Worm (Caenorhabditis elegans) whole organism, L1 larva: ENCODE measurements around the gene lig-1.

Experiments used
- C04F5.9 ChIP-seq: sonication (generic microtip); optimal IDR thresholded peaks from 2 replicates; lab custom pipeline; 2016; ENCODE audit warnings: missing genetic modification characterization, missing compliant biosample characterization
- C16A3.4 ChIP-seq: fragments of 150-350 bp; optimal IDR thresholded peaks from 2 replicates; lab custom pipeline; 2014; ENCODE audit warnings: missing biosample characterization, missing genetic modification characterization
- C34B4.2 ChIP-seq: sonication (generic microtip); optimal IDR thresholded peaks from 2 replicates; lab custom pipeline; 2017; ENCODE audit warnings: mild to moderate bottlenecking, missing genetic modification characterization, missing compliant biosample characterization
- F16B12.6 ChIP-seq: fragments of 150-350 bp; optimal IDR thresholded peaks from 2 replicates; lab custom pipeline; 2014; ENCODE audit warnings: missing biosample characterization, missing genetic modification characterization
- Y116A8C.19 ChIP-seq: sonication (generic microtip); optimal IDR thresholded peaks from 2 replicates; lab custom pipeline; 2016; ENCODE audit warnings: missing compliant biosample characterization, missing genetic modification characterization, borderline replicate concordance
- aha-1 ChIP-seq: fragments of 150-350 bp; optimal IDR thresholded peaks from 2 replicates; lab custom pipeline; 2014; ENCODE audit warnings: missing biosample characterization, missing genetic modification characterization
- alr-1 ChIP-seq: fragments of 200-800 bp; sonication (Bioruptor generic); optimal IDR thresholded peaks from 2 replicates; lab custom pipeline; 2018; ENCODE audit warnings: borderline replicate concordance, mild to moderate bottlenecking, missing genetic modification characterization, missing compliant biosample characterization
- aly-2 ChIP-seq: fragments of 150-350 bp; optimal IDR thresholded peaks from 2 replicates; lab custom pipeline; 2014; ENCODE audit warnings: missing biosample characterization, missing genetic modification characterization
- blmp-1 ChIP-seq: fragments of 150-350 bp; optimal IDR thresholded peaks from 2 replicates; lab custom pipeline; 2014; ENCODE audit warnings: missing biosample characterization, missing genetic modification characterization
- ceh-63 ChIP-seq: fragments of 200-800 bp; sonication (Bioruptor generic); optimal IDR thresholded peaks from 2 replicates; lab custom pipeline; 2018; ENCODE audit warnings: mild to moderate bottlenecking, missing genetic modification characterization, missing compliant biosample characterization
- ceh-90 ChIP-seq: sonication (generic microtip); optimal IDR thresholded peaks from 2 replicates; lab custom pipeline; 2016; ENCODE audit warnings: missing genetic modification characterization, missing compliant biosample characterization
- ces-1 ChIP-seq: fragments of 150-350 bp; optimal IDR thresholded peaks from 2 replicates; lab custom pipeline; 2014; ENCODE audit warnings: missing biosample characterization, missing genetic modification reagents, missing genetic modification characterization
- efl-3 ChIP-seq: fragments of 200-800 bp; sonication (Bioruptor generic); optimal IDR thresholded peaks from 2 replicates; lab custom pipeline; 2018; ENCODE audit warnings: mild to moderate bottlenecking, missing genetic modification characterization, missing compliant biosample characterization
- egl-13 ChIP-seq: sonication (generic microtip); optimal IDR thresholded peaks from 2 replicates; lab custom pipeline; 2016; ENCODE audit warnings: missing genotype, missing genetic modification reagents, missing genetic modification characterization, missing compliant biosample characterization
- egl-27 ChIP-seq, 2 experiments: fragments of 150-350 bp in 1 of 2; sonication (generic microtip); optimal IDR thresholded peaks; 3 replicates each; lab custom pipeline; 2017 to 2018; ENCODE audit warnings: missing biosample characterization in 2 of 2, missing genetic modification characterization in 2 of 2, missing genetic modification reagents in 2 of 2
- elt-3 ChIP-seq, 6 experiments: fragments of 150-350 bp in 1 of 6; sonication (generic microtip); optimal IDR thresholded peaks; 2 replicates each; lab custom pipeline; 2017 to 2018; ENCODE audit warnings: missing biosample characterization in 6 of 6, missing genetic modification characterization in 6 of 6, inconsistent platforms in 1 of 6
- ets-5 ChIP-seq: fragments of 200-800 bp; sonication (Bioruptor generic); IDR thresholded peaks from 2 replicates; pipeline ENCODE4 v1.3.6; 2022; ENCODE audit warnings: missing genetic modification characterization, missing compliant biosample characterization
- fkh-4 ChIP-seq: sonication (generic microtip); optimal IDR thresholded peaks from 2 replicates; lab custom pipeline; 2016; ENCODE audit warnings: missing compliant biosample characterization, missing genetic modification characterization, borderline replicate concordance
- fos-1 ChIP-seq: fragments of 150-350 bp; optimal IDR thresholded peaks from 2 replicates; lab custom pipeline; 2014; ENCODE audit warnings: missing biosample characterization, missing genetic modification characterization
- hlh-17 ChIP-seq: fragments of 200-800 bp; sonication (Bioruptor generic); optimal IDR thresholded peaks from 2 replicates; lab custom pipeline; 2018; ENCODE audit warnings: missing genetic modification characterization, mild to moderate bottlenecking, missing compliant biosample characterization, moderate library complexity, borderline replicate concordance
- hpl-2 ChIP-seq: fragments of 150-350 bp; optimal IDR thresholded peaks from 2 replicates; lab custom pipeline; 2014; ENCODE audit warnings: missing biosample characterization, missing genetic modification reagents, missing genetic modification characterization
- irx-1 ChIP-seq: sonication (generic microtip); optimal IDR thresholded peaks from 2 replicates; lab custom pipeline; 2016; ENCODE audit warnings: missing genetic modification characterization, missing compliant biosample characterization
- jun-1 ChIP-seq: fragments of 150-350 bp; optimal IDR thresholded peaks from 2 replicates; lab custom pipeline; 2014; ENCODE audit warnings: missing biosample characterization, missing genetic modification reagents, missing genetic modification characterization
- lin-13 ChIP-seq: fragments of 150-350 bp; optimal IDR thresholded peaks from 2 replicates; lab custom pipeline; 2014; ENCODE audit warnings: missing biosample characterization, missing genetic modification reagents, missing genetic modification characterization
- lin-14 ChIP-seq: fragments of 200-800 bp; sonication (Bioruptor generic); optimal IDR thresholded peaks from 2 replicates; lab custom pipeline; 2018; ENCODE audit warnings: mild to moderate bottlenecking, missing genetic modification characterization, moderate library complexity, missing compliant biosample characterization
- lin-15B ChIP-seq: fragments of 150-350 bp; sonication (generic microtip); optimal IDR thresholded peaks from 3 replicates; lab custom pipeline; 2014; ENCODE audit warnings: missing biosample characterization, missing genetic modification characterization
- lin-39 ChIP-seq: fragments of 150-350 bp; optimal IDR thresholded peaks from 2 replicates; lab custom pipeline; 2014; ENCODE audit warnings: missing biosample characterization, missing genetic modification reagents, missing genetic modification characterization
- lsy-2 ChIP-seq, 2 experiments: fragments of 150-350 bp; optimal IDR thresholded peaks; 2 replicates each; lab custom pipeline; 2014; ENCODE audit warnings: missing biosample characterization in 2 of 2, missing genetic modification characterization in 2 of 2
- mab-9 ChIP-seq: fragments of 200-800 bp; sonication (Bioruptor generic); IDR thresholded peaks from 2 replicates; pipeline ENCODE4 v1.3.6; 2022; ENCODE audit warnings: missing genetic modification reagents, missing genetic modification characterization, missing compliant biosample characterization
- mdl-1 ChIP-seq, 2 experiments: fragments of 150-350 bp; optimal IDR thresholded peaks; 2 replicates each; lab custom pipeline; 2014 to 2017; ENCODE audit warnings: missing biosample characterization in 2 of 2, missing genetic modification characterization in 2 of 2, inconsistent platforms in 1 of 2
- mep-1 ChIP-seq: fragments of 150-350 bp; optimal IDR thresholded peaks from 2 replicates; lab custom pipeline; 2014; ENCODE audit warnings: missing biosample characterization, missing genetic modification characterization
- nhr-11 ChIP-seq: fragments of 150-350 bp; optimal IDR thresholded peaks from 2 replicates; lab custom pipeline; 2014; ENCODE audit warnings: missing biosample characterization, missing genetic modification characterization
- nhr-19 ChIP-seq: fragments of 200-800 bp; sonication (Bioruptor generic); conservative IDR thresholded peaks from 2 replicates; pipeline ENCODE4 v1.3.6; 2022; ENCODE audit warnings: missing genetic modification characterization, missing compliant biosample characterization
- nhr-20 ChIP-seq: sonication (generic microtip); optimal IDR thresholded peaks from 2 replicates; lab custom pipeline; 2016; ENCODE audit warnings: mild to moderate bottlenecking, missing genetic modification characterization, missing compliant biosample characterization
- nhr-71 ChIP-seq: sonication (generic microtip); optimal IDR thresholded peaks from 2 replicates; lab custom pipeline; 2016; ENCODE audit warnings: mild to moderate bottlenecking, missing genetic modification characterization, moderate library complexity, missing compliant biosample characterization
- nhr-77 ChIP-seq: fragments of 150-350 bp; optimal IDR thresholded peaks from 2 replicates; lab custom pipeline; 2014; ENCODE audit warnings: missing biosample characterization, missing genetic modification characterization
- nhr-84 ChIP-seq: sonication (generic microtip); optimal IDR thresholded peaks from 2 replicates; lab custom pipeline; 2017; ENCODE audit warnings: missing biosample characterization, missing genetic modification characterization
- nhr-85 ChIP-seq: sonication (generic microtip); peaks from one replicate; lab custom pipeline; 2016; ENCODE audit warnings: missing genetic modification characterization, inconsistent platforms, missing compliant biosample characterization
- pag-3 ChIP-seq: sonication (generic microtip); optimal IDR thresholded peaks from 2 replicates; lab custom pipeline; 2017; ENCODE audit warnings: missing genetic modification characterization, mild to moderate bottlenecking, missing compliant biosample characterization, antibody characterized with exemption, borderline replicate concordance; ENCODE audit not compliant: insufficient read depth
- pax-3 ChIP-seq: fragments of 200-800 bp; sonication (Bioruptor generic); optimal IDR thresholded peaks from 2 replicates; lab custom pipeline; 2018; ENCODE audit warnings: mild to moderate bottlenecking, missing genetic modification characterization, moderate library complexity, missing compliant biosample characterization
- rnt-1 ChIP-seq: sonication (generic microtip); optimal IDR thresholded peaks from 2 replicates; lab custom pipeline; 2016; ENCODE audit warnings: mild to moderate bottlenecking, missing genetic modification characterization, moderate library complexity, missing compliant biosample characterization
- skn-1 ChIP-seq: fragments of 150-350 bp; optimal IDR thresholded peaks from 2 replicates; lab custom pipeline; 2014; ENCODE audit warnings: missing biosample characterization, missing genetic modification characterization
- snu-23 ChIP-seq: sonication (generic microtip); optimal IDR thresholded peaks from 2 replicates; lab custom pipeline; 2016; ENCODE audit warnings: missing genetic modification characterization, missing compliant biosample characterization
- sox-4 ChIP-seq: sonication (generic microtip); optimal IDR thresholded peaks from 2 replicates; lab custom pipeline; 2016; ENCODE audit warnings: missing genetic modification characterization, missing compliant biosample characterization
- swsn-7 ChIP-seq: sonication (generic microtip); optimal IDR thresholded peaks from 2 replicates; lab custom pipeline; 2016; ENCODE audit warnings: missing genetic modification characterization, missing compliant biosample characterization
- tbx-2 ChIP-seq: sonication (generic microtip); optimal IDR thresholded peaks from 2 replicates; lab custom pipeline; 2016; ENCODE audit warnings: missing genetic modification characterization, missing compliant biosample characterization
- tlp-1 ChIP-seq: fragments of 150-350 bp; optimal IDR thresholded peaks from 2 replicates; lab custom pipeline; 2014; ENCODE audit warnings: missing biosample characterization, missing genetic modification characterization
- unc-30 ChIP-seq: sonication (generic microtip); optimal IDR thresholded peaks from 2 replicates; lab custom pipeline; 2017; ENCODE audit warnings: missing biosample characterization, missing genetic modification characterization
- unc-62 ChIP-seq: fragments of 150-350 bp; optimal IDR thresholded peaks from 2 replicates; lab custom pipeline; 2014; ENCODE audit warnings: missing biosample characterization, missing genetic modification reagents, missing genetic modification characterization
- zag-1 ChIP-seq: fragments of 150-350 bp; optimal IDR thresholded peaks from 2 replicates; lab custom pipeline; 2014; ENCODE audit warnings: missing biosample characterization, missing genetic modification characterization
- zip-4 ChIP-seq: fragments of 200-800 bp; sonication (Bioruptor generic); optimal IDR thresholded peaks from 2 replicates; lab custom pipeline; 2018; ENCODE audit warnings: mild to moderate bottlenecking, missing genetic modification characterization, moderate library complexity, missing compliant biosample characterization
- ztf-11 ChIP-seq, 2 experiments: sonication (generic microtip); optimal IDR thresholded peaks; 2 replicates each; lab custom pipeline; 2016 to 2017; ENCODE audit warnings: missing genetic modification characterization in 2 of 2, missing biosample characterization in 1 of 2, missing compliant biosample characterization in 1 of 2

lig-1 gene

ce11 chrV:10807862-10808327, 6.0 kb upstream of the lig-1 start, which contains the start of gene plrg-1 (continued):
- peak; percentile 74 for TF ChIP-seq pax-3 (tag; lab: Kevin White, UChicago)
- peak; percentile 93 for TF ChIP-seq lin-14 (GFP tag; lab: Kevin White, UChicago)
- TF ChIP-seq nhr-20 (tag; lab: Kevin White, UChicago): peak; percentile 91
- TF ChIP-seq lsy-2 (tag; optimal IDR thresholded peaks at IDR 0.05; lab: Kevin White, UChicago): peak; percentile 83 to 86
- peak; percentile 81 for TF ChIP-seq lin-13 (GFP tag; lab: Kevin White, UChicago)
- peak in 1 of 2 experiments; percentile 48 for TF ChIP-seq egl-27 (tag; optimal IDR thresholded peaks at IDR 0.05; lab: Kevin White, UChicago)
- TF ChIP-seq tbx-2 (tag; lab: Kevin White, UChicago): peak; percentile 89
- no peak for TF ChIP-seq pag-3 (tag; lab: Kevin White, UChicago)
- no peak for TF ChIP-seq zag-1
- no peak for TF ChIP-seq C34B4.2 (tag; lab: Kevin White, UChicago)
- TF ChIP-seq hlh-17 (GFP tag; lab: Kevin White, UChicago): no peak
- peak; percentile 90 for TF ChIP-seq skn-1 (tag; lab: Kevin White, UChicago)
- TF ChIP-seq aha-1: peak; percentile 25
- TF ChIP-seq C16A3.4 (tag; lab: Kevin White, UChicago): peak; percentile 87
- TF ChIP-seq fkh-4 (tag; lab: Kevin White, UChicago): peak; percentile 45
- TF ChIP-seq rnt-1: peak; percentile 96
- no peak for TF ChIP-seq efl-3 (GFP tag; lab: Kevin White, UChicago)
- TF ChIP-seq sox-4 (tag; lab: Kevin White, UChicago): peak; percentile 38
- TF ChIP-seq jun-1 (tag; lab: Kevin White, UChicago): peak; percentile 49
- peak; percentile 50 for TF ChIP-seq F16B12.6
- peak; percentile 69 for TF ChIP-seq nhr-77 (tag; lab: Kevin White, UChicago)
- peak in 1 of 2 experiments; percentile 78 for TF ChIP-seq mdl-1 (tag; optimal IDR thresholded peaks at IDR 0.05; lab: Kevin White, UChicago)
- TF ChIP-seq snu-23 (GFP tag; lab: Kevin White, UChicago): peak; percentile 90
- TF ChIP-seq lin-39 (tag; lab: Kevin White, UChicago): peak; percentile 80
- TF ChIP-seq nhr-85 (tag; lab: Kevin White, UChicago): peak; percentile 92
- TF ChIP-seq fos-1 (tag; lab: Kevin White, UChicago): peak; percentile 71
- TF ChIP-seq nhr-71: peak; percentile 94
- TF ChIP-seq mab-9 (GFP tag; lab: Robert Waterston, UW): peak; percentile 77
- TF ChIP-seq nhr-84 (tag; lab: Kevin White, UChicago): no peak
- peak; percentile 43 for TF ChIP-seq hpl-2 (GFP tag; lab: Kevin White, UChicago)
- TF ChIP-seq egl-13 (tag; lab: Kevin White, UChicago): peak; percentile 77
- peak; percentile 74 for TF ChIP-seq blmp-1
- TF ChIP-seq mep-1 (tag; lab: Kevin White, UChicago): peak; percentile 91
- TF ChIP-seq ces-1 (GFP tag; lab: Kevin White, UChicago): peak; percentile 14
- no peak for TF ChIP-seq Y116A8C.19 (tag; lab: Kevin White, UChicago)
- TF ChIP-seq ztf-11 (tag; optimal IDR thresholded peaks at IDR 0.05; lab: Kevin White, UChicago): peak in 1 of 2 experiments; percentile 77
- peak; percentile 45 for TF ChIP-seq ceh-63 (GFP tag; lab: Kevin White, UChicago)
- TF ChIP-seq irx-1: peak; percentile 75
- no peak for TF ChIP-seq ets-5 (GFP tag; lab: Robert Waterston, UW)
- TF ChIP-seq lin-15B (tag; lab: Kevin White, UChicago): peak; percentile 87
- TF ChIP-seq swsn-7 (tag; lab: Kevin White, UChicago): peak; percentile 91
- TF ChIP-seq zip-4: peak; percentile 93
- peak; percentile 51 for TF ChIP-seq ceh-90
- peak in 3 of 6 experiments; percentile 7 to 68 (median 47) for TF ChIP-seq elt-3 (tag; optimal IDR thresholded peaks at IDR 0.05; lab: Kevin White, UChicago)
- TF ChIP-seq aly-2 (tag; lab: Kevin White, UChicago): peak; percentile 51
- no peak for TF ChIP-seq alr-1 (tag; lab: Kevin White, UChicago)
- TF ChIP-seq nhr-19: peak; percentile 93
- no peak for TF ChIP-seq tlp-1
- peak; percentile 74 for TF ChIP-seq nhr-11 (tag; lab: Kevin White, UChicago)
- no peak for TF ChIP-seq unc-62 (GFP tag; lab: Kevin White, UChicago)
- no peak for TF ChIP-seq unc-30 (tag; lab: Kevin White, UChicago)
- TF ChIP-seq C04F5.9 (tag; lab: Kevin White, UChicago): no peak
